Fruit fly (Drosophila melanogaster): ENCODE data around the gene CG9921.
A peak's percentile ranks its signal among the peaks of the same experiment; 100 is the strongest.

The CG9921 gene

DNA sequence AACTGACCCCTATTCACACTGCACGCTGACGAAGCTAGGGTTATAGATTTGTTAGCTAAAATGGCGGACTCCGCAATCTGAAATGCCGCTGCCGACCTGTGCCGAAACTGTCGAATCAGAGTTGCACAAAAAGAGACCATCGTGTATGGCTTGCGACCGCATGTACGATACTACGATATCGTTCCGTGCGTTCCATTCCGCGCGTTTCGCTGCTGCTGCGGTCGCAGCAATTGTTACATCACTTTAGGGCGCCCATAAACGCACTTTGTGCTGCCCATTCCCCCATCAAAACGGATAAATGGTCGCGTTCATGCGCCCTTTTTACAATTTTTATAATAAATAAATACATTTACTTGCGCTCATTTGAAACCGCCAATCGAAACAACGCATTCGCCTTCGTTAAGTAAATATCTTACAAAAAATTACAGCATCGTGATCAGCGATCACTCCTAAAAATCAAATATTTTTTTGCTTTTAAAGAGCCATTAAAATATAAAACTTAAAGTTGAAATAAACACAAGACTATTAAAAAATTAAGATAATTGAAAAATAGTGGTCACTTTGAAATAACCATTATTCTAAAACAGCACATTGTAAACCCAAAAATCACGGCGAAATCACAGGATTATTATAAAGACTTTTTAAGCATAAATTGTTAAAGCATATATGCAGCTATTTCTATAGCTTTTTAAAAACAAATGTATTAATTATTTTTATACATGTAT, 13.0 kb downstream of the CG9921 start, which contains the start of gene Cyp1 (continued):
- no peak for TF ChIP-seq hth (optimal IDR thresholded peaks at IDR 0.05)
- TF ChIP-seq ase (GFP tag; IDR thresholded peaks at IDR 0.05), result peak; percentile 37; the same call in 1 of the 3 replicates
- peak; percentile 90 for TF ChIP-seq bbx (GFP tag; IDR thresholded peaks at IDR 0.05; ENCODE audit: partially characterized antibody)
- peak; percentile 6 for TF ChIP-seq repo (GFP tag; optimal IDR thresholded peaks at IDR 0.05)
- peak; percentile 38 for TF ChIP-seq CG13894 (tag; optimal IDR thresholded peaks at IDR 0.05)
- 0 out of 3 replicates have a peak, but pooled peaks have one; percentile 66 for TF ChIP-seq CG11456 (GFP tag; IDR thresholded peaks at IDR 0.05)
- no peak for TF ChIP-seq Vsx1 (GFP tag; optimal IDR thresholded peaks at IDR 0.05)
- TF ChIP-seq CG9817 (tag; optimal IDR thresholded peaks at IDR 0.05), result peak; percentile 38
- TF ChIP-seq tll (GFP tag; optimal IDR thresholded peaks at IDR 0.05), result no peak
- no peak for TF ChIP-seq CG3065 (GFP tag; optimal IDR thresholded peaks at IDR 0.05)
- no peak for TF ChIP-seq eve (GFP tag; optimal IDR thresholded peaks at IDR 0.05)
- no peak for TF ChIP-seq Dfd (GFP tag; optimal IDR thresholded peaks at IDR 0.05)
- no peak for TF ChIP-seq CG15011 (GFP tag; optimal IDR thresholded peaks at IDR 0.05)
- peak; percentile 38; the same call in 1 of the 2 replicates for TF ChIP-seq CG7372 (GFP tag; IDR thresholded peaks at IDR 0.05)
- peak; percentile 1 for TF ChIP-seq ftz-f1 (GFP tag; optimal IDR thresholded peaks at IDR 0.05)
- TF ChIP-seq HHEX (GFP tag; optimal IDR thresholded peaks at IDR 0.05), result no peak
- peak; percentile 27 for TF ChIP-seq CG17802 (tag; optimal IDR thresholded peaks at IDR 0.05)
- TF ChIP-seq E2f2 (GFP tag; IDR thresholded peaks at IDR 0.05), result peak; percentile 64
- TF ChIP-seq HLHmδ (GFP tag; optimal IDR thresholded peaks at IDR 0.05), result peak; percentile 31
- TF ChIP-seq CG14441 (GFP tag; IDR thresholded peaks at IDR 0.05), result peak; percentile 63
- TF ChIP-seq hbn (GFP tag; IDR thresholded peaks at IDR 0.05; ENCODE audit: partially characterized antibody), result peak; percentile 66
- peak; percentile 21 for TF ChIP-seq caup (GFP tag; optimal IDR thresholded peaks at IDR 0.05; ENCODE audit: severe bottlenecking)
- TF ChIP-seq odd (GFP tag; optimal IDR thresholded peaks at IDR 0.05), result no peak
- TF ChIP-seq gsb-n (tag; optimal IDR thresholded peaks at IDR 0.05), result no peak
- TF ChIP-seq sisA (GFP tag; IDR thresholded peaks at IDR 0.05), result peak; percentile 36
- TF ChIP-seq CG9215 (GFP tag; IDR thresholded peaks at IDR 0.05), result peak; percentile 21; the same call in 1 of the 2 replicates
- peak; percentile 44; the same call in 1 of the 2 replicates for TF ChIP-seq Xrp1 (GFP tag; IDR thresholded peaks at IDR 0.05)
- TF ChIP-seq stc (GFP tag; IDR thresholded peaks at IDR 0.05), result 0 out of 2 replicates have a peak, but pooled peaks have one; percentile 31
- TF ChIP-seq klu (GFP tag; IDR thresholded peaks at IDR 0.05), result 0 out of 2 replicates have a peak, but pooled peaks have one; percentile 23
- TF ChIP-seq ci (GFP tag; IDR thresholded peaks at IDR 0.05), result peak; percentile 77
- TF ChIP-seq CG17912 (GFP tag; optimal IDR thresholded peaks at IDR 0.05), result no peak
- TF ChIP-seq CG30020 (tag; optimal IDR thresholded peaks at IDR 0.05), result peak; percentile 94
- TF ChIP-seq Hr51 (GFP tag; optimal IDR thresholded peaks at IDR 0.05), result peak in 1 of 2 experiments; percentile 5
- TF ChIP-seq NK7.1 (GFP tag; optimal IDR thresholded peaks at IDR 0.05), result no peak
- no peak for TF ChIP-seq CG12155 (GFP tag; optimal IDR thresholded peaks at IDR 0.05)
- 0 out of 3 replicates have a peak, but pooled peaks have one; percentile 29 for TF ChIP-seq otp (GFP tag; IDR thresholded peaks at IDR 0.05)
- TF ChIP-seq CG18011 (GFP tag; optimal IDR thresholded peaks at IDR 0.05), result no peak
- TF ChIP-seq mam (GFP tag; optimal IDR thresholded peaks at IDR 0.05), result peak; percentile 18
- 0 out of 2 replicates have a peak, but pooled peaks have one; percentile 33 for TF ChIP-seq Awh (GFP tag; IDR thresholded peaks at IDR 0.05)
- TF ChIP-seq Sox102F (GFP tag; optimal IDR thresholded peaks at IDR 0.05), result no peak
- peak; percentile 15 for TF ChIP-seq CG30403 (GFP tag; optimal IDR thresholded peaks at IDR 0.05)
- peak; percentile 36; the same call in 1 of the 2 replicates for TF ChIP-seq H2.0 (GFP tag; IDR thresholded peaks at IDR 0.05)
- no peak for TF ChIP-seq CG4854 (GFP tag; optimal IDR thresholded peaks at IDR 0.05)
- TF ChIP-seq cad (GFP tag; optimal IDR thresholded peaks at IDR 0.05), result no peak
- TF ChIP-seq CG17359 (tag; optimal IDR thresholded peaks at IDR 0.05), result peak; percentile 15
- no peak for TF ChIP-seq kah (GFP tag; optimal IDR thresholded peaks at IDR 0.05)
- TF ChIP-seq CG10979 (tag; optimal IDR thresholded peaks at IDR 0.05), result no peak
- peak; percentile 12 for TF ChIP-seq Antp (GFP tag; optimal IDR thresholded peaks at IDR 0.05)
